Fruit fly (Drosophila melanogaster) whole organism, adult: ENCODE measurements around the gene CG18731.
A peak's percentile ranks its signal among the peaks of the same experiment; 100 is the strongest.

Source experiments
- CG11617 ChIP-seq: fragments of 200-800 bp; sonication (Bioruptor generic); optimal IDR thresholded peaks from 2 replicates; lab custom pipeline; 2017; ENCODE audit warnings: mild to moderate bottlenecking, missing biosample characterization, missing genetic modification reagents, missing genetic modification characterization
- CG12768 ChIP-seq: fragments of 200-800 bp; sonication (Bioruptor generic); optimal IDR thresholded peaks from 2 replicates; lab custom pipeline; 2017; ENCODE audit warnings: missing biosample characterization, missing genetic modification characterization, mild to moderate bottlenecking, moderate library complexity, missing genetic modification reagents
- CG14711 ChIP-seq: fragments of 200-800 bp; sonication (Bioruptor generic); optimal IDR thresholded peaks from 2 replicates; lab custom pipeline; 2018; ENCODE audit warnings: missing biosample characterization, mild to moderate bottlenecking, missing genetic modification characterization, moderate library complexity
- CG1620 ChIP-seq: fragments of 200-800 bp; sonication (Bioruptor generic); optimal IDR thresholded peaks from 2 replicates; lab custom pipeline; 2016; ENCODE audit warnings: missing biosample characterization, missing genetic modification characterization
- CG33017 ChIP-seq: fragments of 200-800 bp; sonication (Bioruptor generic); optimal IDR thresholded peaks from 2 replicates; lab custom pipeline; 2018; ENCODE audit warnings: missing biosample characterization, mild to moderate bottlenecking, missing genetic modification characterization, moderate library complexity
- CG5204 ChIP-seq: fragments of 200-800 bp; sonication (Bioruptor generic); optimal IDR thresholded peaks from 2 replicates; lab custom pipeline; 2016; ENCODE audit warnings: missing biosample characterization, missing genetic modification characterization
- CG7045 ChIP-seq: fragments of 200-800 bp; sonication (Bioruptor generic); optimal IDR thresholded peaks from 2 replicates; lab custom pipeline; 2017; ENCODE audit warnings: missing biosample characterization, mild to moderate bottlenecking, missing genetic modification characterization
- CG7101 ChIP-seq: fragments of 200-800 bp; sonication (Bioruptor generic); optimal IDR thresholded peaks from 2 replicates; lab custom pipeline; 2018; ENCODE audit warnings: missing biosample characterization, mild to moderate bottlenecking, missing genetic modification characterization, moderate library complexity
- Clk ChIP-seq: fragments of 200-800 bp; sonication (Bioruptor generic); optimal IDR thresholded peaks from 2 replicates; lab custom pipeline; 2017; ENCODE audit warnings: missing biosample characterization, missing genetic modification characterization
- Crg-1 ChIP-seq: fragments of 200-800 bp; sonication (Bioruptor generic); optimal IDR thresholded peaks from 2 replicates; lab custom pipeline; 2016; ENCODE audit warnings: missing biosample characterization, missing genetic modification characterization
- Hr96 ChIP-seq: fragments of 200-800 bp; sonication (Bioruptor generic); optimal IDR thresholded peaks from 2 replicates; lab custom pipeline; 2016; ENCODE audit warnings: missing biosample characterization, missing genetic modification characterization
- Mnt ChIP-seq: fragments of 200-800 bp; sonication (Bioruptor generic); optimal IDR thresholded peaks from 2 replicates; lab custom pipeline; 2016; ENCODE audit warnings: missing biosample characterization, mild to moderate bottlenecking, missing genetic modification characterization
- bab1 ChIP-seq: fragments of 200-800 bp; sonication (Bioruptor generic); optimal IDR thresholded peaks from 3 replicates; lab custom pipeline; 2019; ENCODE audit warnings: missing biosample characterization, mild to moderate bottlenecking, missing genetic modification characterization, moderate library complexity
- cic ChIP-seq: fragments of 200-800 bp; sonication (Bioruptor generic); optimal IDR thresholded peaks from 2 replicates; lab custom pipeline; 2017; ENCODE audit warnings: missing biosample characterization, mild to moderate bottlenecking, missing genetic modification characterization, moderate library complexity
- cnc ChIP-seq, 2 experiments: fragments of >200 bp; optimal IDR thresholded peaks; 2 replicates each; lab custom pipeline; 2017
- kay ChIP-seq: fragments of 200-800 bp; sonication (Bioruptor generic); peaks from one replicate; lab custom pipeline; 2016; ENCODE audit warnings: missing biosample characterization, missing genetic modification characterization, borderline replicate concordance
- ovo ChIP-seq: fragments of 200-800 bp; sonication (Bioruptor generic); optimal IDR thresholded peaks from 2 replicates; lab custom pipeline; 2016; ENCODE audit warnings: missing biosample characterization, missing genetic modification characterization
- pad ChIP-seq: fragments of 200-800 bp; sonication (Bioruptor generic); optimal IDR thresholded peaks from 3 replicates; lab custom pipeline; 2017; ENCODE audit warnings: missing biosample characterization, missing genetic modification characterization, mild to moderate bottlenecking, moderate library complexity, missing genetic modification reagents
- tj ChIP-seq: fragments of 200-800 bp; sonication (Bioruptor generic); optimal IDR thresholded peaks from 3 replicates; lab custom pipeline; 2017; ENCODE audit warnings: missing biosample characterization, mild to moderate bottlenecking, missing genetic modification characterization, moderate library complexity
- toe ChIP-seq: fragments of 200-800 bp; sonication (Bioruptor generic); optimal IDR thresholded peaks from 2 replicates; lab custom pipeline; 2016; ENCODE audit warnings: missing biosample characterization, missing genetic modification characterization

Gene CG18731

dm6 chr3R:29748591-29749303 is 23.9 kb downstream of the CG18731 start, which contains the start of the genes ATPsyngamma and yata:
ATPsyngamma (minus strand) TSS chr3R:29749163.
yata (plus strand) TSS chr3R:29749219.
- TF ChIP-seq CG33017 (tag; lab: Kevin White, UChicago) (no peak), pad (GFP tag; lab: Kevin White, UChicago) (peak; percentile 35), CG1620 (GFP tag; lab: Kevin White, UChicago) (no peak), Clk (no peak), Mnt (GFP tag; lab: Kevin White, UChicago) (peak; percentile 52), bab1 (GFP tag; lab: Kevin White, UChicago) (peak; percentile 22), CG5204 (no peak), cnc (optimal IDR thresholded peaks at IDR 0.05; lab: Kevin White, UChicago) (no peak), ovo (GFP tag; lab: Kevin White, UChicago) (peak; percentile 57), CG12768 (GFP tag; lab: Kevin White, UChicago) (no peak), CG7101 (tag; lab: Kevin White, UChicago) (peak; percentile 64), CG11617 (GFP tag; lab: Kevin White, UChicago) (peak; percentile 55), CG14711 (tag; lab: Kevin White, UChicago) (peak; percentile 82), tj (GFP tag; lab: Kevin White, UChicago) (peak; percentile 91), cic (GFP tag; lab: Kevin White, UChicago) (no peak), toe (GFP tag; lab: Kevin White, UChicago) (no peak), Crg-1 (GFP tag; lab: Kevin White, UChicago) (no peak), Hr96 (GFP tag; lab: Kevin White, UChicago) (no peak), CG7045 (peak; percentile 28), kay (no peak)

- TF ChIP-seq Crg-1 (GFP tag; lab: Kevin White, UChicago) (no peak), Mnt (GFP tag; lab: Kevin White, UChicago) (no peak), Hr96 (GFP tag; lab: Kevin White, UChicago) (no peak), CG14711 (tag; lab: Kevin White, UChicago) (no peak), CG11617 (GFP tag; lab: Kevin White, UChicago) (no peak), toe (GFP tag; lab: Kevin White, UChicago) (no peak)
These were observed 24.7 kb downstream of the CG18731 start for dm6 chr3R:29749304-29750066.

dm6 chr3R:29755248-29755647 is 30.4 kb downstream of the CG18731 start:
- TF ChIP-seq Crg-1 (GFP tag; lab: Kevin White, UChicago) (no peak), CG12768 (GFP tag; lab: Kevin White, UChicago) (no peak), toe (GFP tag; lab: Kevin White, UChicago) (no peak), CG5204 (no peak), bab1 (GFP tag; lab: Kevin White, UChicago) (no peak), kay (no peak), Mnt (GFP tag; lab: Kevin White, UChicago) (no peak), tj (GFP tag; lab: Kevin White, UChicago) (no peak), CG7101 (tag; lab: Kevin White, UChicago) (no peak), CG33017 (tag; lab: Kevin White, UChicago) (no peak), Clk (no peak), CG14711 (tag; lab: Kevin White, UChicago) (no peak), cnc (optimal IDR thresholded peaks at IDR 0.05; lab: Kevin White, UChicago) (no peak), Hr96 (GFP tag; lab: Kevin White, UChicago) (no peak), CG1620 (GFP tag; lab: Kevin White, UChicago) (no peak), ovo (GFP tag; lab: Kevin White, UChicago) (no peak), cic (GFP tag; lab: Kevin White, UChicago) (no peak), pad (GFP tag; lab: Kevin White, UChicago) (no peak), CG11617 (GFP tag; lab: Kevin White, UChicago) (no peak)

dm6 chr3R:29756153-29756552 is 31.3 kb downstream of the CG18731 start:
- TF ChIP-seq Clk: peak; percentile 9
- TF ChIP-seq kay: no peak
- no peak for TF ChIP-seq CG14711 (tag; lab: Kevin White, UChicago)
- no peak for TF ChIP-seq CG7045
- TF ChIP-seq CG7101 (tag; lab: Kevin White, UChicago): peak; percentile 6
- no peak for TF ChIP-seq bab1 (GFP tag; lab: Kevin White, UChicago)
- TF ChIP-seq CG12768 (GFP tag; lab: Kevin White, UChicago): peak; percentile 73
- TF ChIP-seq CG11617 (GFP tag; lab: Kevin White, UChicago): peak; percentile 44
- no peak for TF ChIP-seq Crg-1 (GFP tag; lab: Kevin White, UChicago)
- no peak for TF ChIP-seq Mnt (GFP tag; lab: Kevin White, UChicago)
- TF ChIP-seq CG33017 (tag; lab: Kevin White, UChicago): peak; percentile 73

dm6 chr3R:29757226-29757625 is 32.4 kb downstream of the CG18731 start:
- no peak for TF ChIP-seq Clk
- no peak for TF ChIP-seq bab1 (GFP tag; lab: Kevin White, UChicago)
- no peak for TF ChIP-seq Crg-1 (GFP tag; lab: Kevin White, UChicago)
- TF ChIP-seq CG11617 (GFP tag; lab: Kevin White, UChicago): no peak
- TF ChIP-seq CG1620 (GFP tag; lab: Kevin White, UChicago): no peak
- TF ChIP-seq Hr96 (GFP tag; lab: Kevin White, UChicago): no peak
- TF ChIP-seq Mnt (GFP tag; lab: Kevin White, UChicago): no peak
- no peak for TF ChIP-seq CG33017 (tag; lab: Kevin White, UChicago)
- no peak for TF ChIP-seq CG7101 (tag; lab: Kevin White, UChicago)
- TF ChIP-seq toe (GFP tag; lab: Kevin White, UChicago): no peak
- TF ChIP-seq cic (GFP tag; lab: Kevin White, UChicago): no peak
- TF ChIP-seq tj (GFP tag; lab: Kevin White, UChicago): no peak
- no peak for TF ChIP-seq ovo (GFP tag; lab: Kevin White, UChicago)
- no peak for TF ChIP-seq CG14711 (tag; lab: Kevin White, UChicago)
- TF ChIP-seq CG12768 (GFP tag; lab: Kevin White, UChicago): no peak
- TF ChIP-seq kay: no peak
- TF ChIP-seq pad (GFP tag; lab: Kevin White, UChicago): no peak
- no peak for TF ChIP-seq cnc (optimal IDR thresholded peaks at IDR 0.05; lab: Kevin White, UChicago)
- TF ChIP-seq CG5204: no peak
- TF ChIP-seq CG7045: no peak
